Worm (Caenorhabditis elegans) whole organism, L1 larva: Measurements from ENCODE around the gene cdl-1.

Experiments
- blmp-1 ChIP-seq: fragments of 150-350 bp; optimal IDR thresholded peaks from 2 replicates; lab custom pipeline; 2014; ENCODE audit warnings: missing biosample characterization, missing genetic modification characterization
- dpl-1 ChIP-seq, 3 experiments: fragments of 150-350 bp in 2 of 3; sonication (generic microtip) in 1 of 3; optimal IDR thresholded peaks; 2 replicates each; lab custom pipeline; 2014 to 2017; ENCODE audit warnings: missing biosample characterization in 3 of 3, missing genetic modification characterization in 3 of 3, missing genetic modification reagents in 3 of 3
- fkh-10 ChIP-seq: sonication (generic microtip); optimal IDR thresholded peaks from 2 replicates; lab custom pipeline; 2017; ENCODE audit warnings: missing biosample characterization, missing genetic modification reagents, missing genetic modification characterization
- fos-1 ChIP-seq: fragments of 150-350 bp; optimal IDR thresholded peaks from 2 replicates; lab custom pipeline; 2014; ENCODE audit warnings: missing biosample characterization, missing genetic modification characterization
- hlh-4 ChIP-seq: sonication (generic microtip); optimal IDR thresholded peaks from 2 replicates; lab custom pipeline; 2016; ENCODE audit warnings: mild to moderate bottlenecking, missing genetic modification characterization, missing compliant biosample characterization
- lsy-2 ChIP-seq, 2 experiments: fragments of 150-350 bp; optimal IDR thresholded peaks; 2 replicates each; lab custom pipeline; 2014; ENCODE audit warnings: missing biosample characterization in 2 of 2, missing genetic modification characterization in 2 of 2
- unc-30 ChIP-seq: sonication (generic microtip); optimal IDR thresholded peaks from 2 replicates; lab custom pipeline; 2017; ENCODE audit warnings: missing biosample characterization, missing genetic modification characterization
- ztf-4 ChIP-seq: fragments of 150-350 bp; optimal IDR thresholded peaks from 2 replicates; lab custom pipeline; 2014; ENCODE audit warnings: missing biosample characterization, missing genetic modification characterization

DNA sequence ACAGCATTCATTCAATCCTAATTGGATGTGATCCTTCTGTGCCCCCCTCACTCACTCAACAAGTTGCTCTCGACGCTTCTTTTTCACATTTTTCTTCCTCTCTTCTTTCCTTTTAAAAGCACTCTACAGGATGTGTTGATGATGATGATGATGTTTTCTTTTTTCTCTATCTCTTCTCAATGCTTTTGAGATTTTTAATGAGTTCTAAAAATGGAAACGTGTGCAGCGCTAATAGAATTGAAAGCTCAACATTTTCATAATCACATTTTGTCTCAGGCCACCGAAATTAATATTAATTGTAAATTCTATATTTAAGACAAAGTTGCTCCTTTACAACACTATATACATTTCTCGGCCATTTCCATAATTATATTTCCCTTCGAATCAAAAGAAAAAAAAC lies 15.0 kb downstream of the cdl-1 start:
- TF ChIP-seq fkh-10, result no peak
- TF ChIP-seq dpl-1 (GFP tag; optimal IDR thresholded peaks at IDR 0.05; lab: Kevin White, UChicago), result no peak
- TF ChIP-seq lsy-2 (tag; optimal IDR thresholded peaks at IDR 0.05; lab: Kevin White, UChicago), result peak in 1 of 2 experiments; percentile 3
- TF ChIP-seq blmp-1 (tag; lab: Kevin White, UChicago), result no peak
- no peak for TF ChIP-seq ztf-4
- no peak for TF ChIP-seq hlh-4 (tag; lab: Kevin White, UChicago)
- no peak for TF ChIP-seq fos-1 (tag; lab: Kevin White, UChicago)
- TF ChIP-seq unc-30 (tag; lab: Kevin White, UChicago), result no peak
